Worm (Caenorhabditis elegans) whole organism, L3 larva: Measurements from ENCODE around the gene T16H12.2.
"Not testable (repeated sequence)": the region's sequence is repeated elsewhere in the genome, so short reads cannot be mapped to it uniquely, and the experiment has no call there.

ENCODE experiments used
- ceh-28 ChIP-seq: fragments of 150-350 bp; optimal IDR thresholded peaks from 2 replicates; lab custom pipeline; 2014; ENCODE audit warnings: missing biosample characterization, missing genetic modification reagents, missing genetic modification characterization
- elt-3 ChIP-seq, 3 experiments: fragments of 150-350 bp in 1 of 3; sonication (generic microtip) in 2 of 3; optimal IDR thresholded peaks; 2 replicates in 2 of 3; 4 replicates in 1 of 3; lab custom pipeline; 2014 to 2017; ENCODE audit warnings: missing biosample characterization in 3 of 3, missing genetic modification characterization in 3 of 3
- fos-1 ChIP-seq: fragments of 150-350 bp; optimal IDR thresholded peaks from 2 replicates; lab custom pipeline; 2014; ENCODE audit warnings: missing biosample characterization, missing genetic modification characterization
- nhr-237 ChIP-seq: fragments of 150-350 bp; optimal IDR thresholded peaks from 2 replicates; lab custom pipeline; 2014; ENCODE audit warnings: missing biosample characterization, missing genetic modification characterization
- pqm-1 ChIP-seq: fragments of 150-350 bp; optimal IDR thresholded peaks from 2 replicates; lab custom pipeline; 2017; ENCODE audit warnings: missing biosample characterization, missing genetic modification characterization, inconsistent platforms
- sea-2 ChIP-seq: fragments of 150-350 bp; sonication (generic microtip); optimal IDR thresholded peaks from 4 replicates; lab custom pipeline; 2014; ENCODE audit warnings: missing biosample characterization, missing genetic modification reagents, missing genetic modification characterization
- snpc-4 ChIP-seq: fragments of 150-350 bp; optimal IDR thresholded peaks from 2 replicates; lab custom pipeline; 2014; ENCODE audit warnings: missing biosample characterization, missing genetic modification characterization
- ztf-11 ChIP-seq: fragments of 150-350 bp; optimal IDR thresholded peaks from 2 replicates; lab custom pipeline; 2014; ENCODE audit warnings: missing biosample characterization, missing genetic modification characterization

DNA sequence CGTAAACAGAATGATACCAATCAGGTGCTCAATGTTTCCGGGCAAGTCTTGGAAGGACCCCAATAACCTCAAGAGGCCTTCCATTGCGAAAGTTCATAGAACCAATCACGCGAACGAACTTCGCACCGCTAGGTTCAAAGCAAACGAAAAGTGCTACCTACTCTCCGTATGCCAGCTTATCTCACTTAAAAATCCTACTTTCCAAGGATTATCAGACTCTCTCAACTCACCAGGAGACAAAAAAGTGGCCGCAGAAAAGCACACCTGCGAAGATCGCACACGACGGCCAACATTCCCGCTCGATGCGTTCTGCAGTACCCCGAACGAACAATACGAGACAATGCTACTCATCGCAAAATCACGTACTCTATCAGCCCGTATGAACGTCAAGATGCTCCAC lies 32.8 kb upstream of the T16H12.2 start, which contains the start of gene T16G12.12:
- TF ChIP-seq ztf-11 (tag; lab: Kevin White, UChicago); elt-3 (tag; optimal IDR thresholded peaks at IDR 0.05; lab: Kevin White, UChicago); sea-2; pqm-1 (tag; lab: Kevin White, UChicago); fos-1 (tag; lab: Kevin White, UChicago); nhr-237 (tag; lab: Kevin White, UChicago); snpc-4 (tag; lab: Kevin White, UChicago); ceh-28 (tag; lab: Kevin White, UChicago): not testable (repeated sequence)
